Worm (Caenorhabditis elegans): Measurements from ENCODE around the gene col-139.

- TF ChIP-seq ama-1 (optimal IDR thresholded peaks at IDR 0.05) (no peak), scrt-1 (GFP tag; IDR thresholded peaks at IDR 0.05) (no peak), hmbx-1 (tag; optimal IDR thresholded peaks at IDR 0.05) (no peak), tbx-37 (GFP tag; conservative IDR thresholded peaks at IDR 0.05) (no peak), flt-1 (GFP tag; IDR thresholded peaks at IDR 0.05) (no peak), ets-7 (tag; optimal IDR thresholded peaks at IDR 0.05) (no peak), F13C5.2 (tag; optimal IDR thresholded peaks at IDR 0.05) (no peak), hmg-4 (GFP tag; optimal IDR thresholded peaks at IDR 0.05) (no peak), pes-1 (GFP tag; IDR thresholded peaks at IDR 0.05) (no peak), ceh-13 (GFP tag; optimal IDR thresholded peaks at IDR 0.05) (no peak), tbx-11 (GFP tag; IDR thresholded peaks at IDR 0.05) (no peak), ceh-36 (tag; optimal IDR thresholded peaks at IDR 0.05) (no peak), aly-1 (tag; optimal IDR thresholded peaks at IDR 0.05) (no peak), tra-4 (tag; optimal IDR thresholded peaks at IDR 0.05) (no peak)
Measured at ce11 chrV:4630267-4630666, 23.5 kb downstream of the col-139 start.

Measured in whole organism, early embryonic.